Worm (Caenorhabditis elegans) whole organism, young adult: ENCODE data around the gene srpa-72.

Experiments used
- F37B4.10 ChIP-seq: fragments of 200-800 bp; sonication (Bioruptor generic); IDR thresholded peaks from 2 replicates; pipeline ENCODE4 v1.3.6; 2022; ENCODE audit warnings: missing genetic modification characterization, missing compliant biosample characterization
- F39B2.1 ChIP-seq: fragments of 200-800 bp; sonication (Bioruptor generic); IDR thresholded peaks from 2 replicates; pipeline ENCODE4 v1.3.6; 2022; ENCODE audit warnings: missing genetic modification reagents, missing genetic modification characterization, missing compliant biosample characterization
- F49E8.2 ChIP-seq: sonication (generic microtip); optimal IDR thresholded peaks from 3 replicates; lab custom pipeline; 2017; ENCODE audit warnings: missing genetic modification characterization, mild to moderate bottlenecking, missing compliant biosample characterization, antibody characterized with exemption, moderate library complexity; ENCODE audit not compliant: insufficient read depth
- F55B11.4 ChIP-seq: sonication (generic microtip); optimal IDR thresholded peaks from 2 replicates; lab custom pipeline; 2016; ENCODE audit warnings: missing compliant biosample characterization, missing genetic modification characterization, borderline replicate concordance; ENCODE audit not compliant: insufficient read depth
- Y56A3A.18 ChIP-seq: fragments of 200-800 bp; sonication (Bioruptor generic); IDR thresholded peaks from 2 replicates; pipeline ENCODE4 v1.3.6; 2022; ENCODE audit warnings: missing genetic modification reagents, missing genetic modification characterization, missing compliant biosample characterization
- Y79H2A.3 ChIP-seq: fragments of 200-800 bp; sonication (Bioruptor generic); conservative IDR thresholded peaks from 2 replicates; pipeline ENCODE4 v1.3.6; 2022; ENCODE audit warnings: missing genetic modification reagents, missing genetic modification characterization, missing compliant biosample characterization
- akir-1 ChIP-seq: fragments of 200-800 bp; sonication (Bioruptor generic); optimal IDR thresholded peaks from 2 replicates; lab custom pipeline; 2018; ENCODE audit warnings: mild to moderate bottlenecking, missing genetic modification characterization, moderate library complexity, missing compliant biosample characterization
- ama-1 ChIP-seq, 3 experiments: fragments of 150-350 bp in 1 of 3; sonication (generic microtip) in 2 of 3; optimal IDR thresholded peaks; 2 replicates each; lab custom pipeline; 2014 to 2018; ENCODE audit warnings: missing biosample characterization in 2 of 3, missing genetic modification characterization in 2 of 3, missing genetic modification reagents in 2 of 3
- athp-1 ChIP-seq: sonication (generic microtip); optimal IDR thresholded peaks from 2 replicates; lab custom pipeline; 2017; ENCODE audit warnings: mild to moderate bottlenecking, missing genetic modification characterization, missing compliant biosample characterization
- bed-1 ChIP-seq: fragments of 200-800 bp; sonication (Bioruptor generic); IDR thresholded peaks from 2 replicates; pipeline ENCODE4 v1.3.6; 2022; ENCODE audit warnings: missing genetic modification reagents, missing genetic modification characterization, missing compliant biosample characterization
- bed-2 ChIP-seq: fragments of 200-800 bp; sonication (Bioruptor generic); IDR thresholded peaks from 2 replicates; pipeline ENCODE4 v1.3.6; 2022; ENCODE audit warnings: missing genetic modification reagents, missing genetic modification characterization, missing compliant biosample characterization
- ceh-91 ChIP-seq: fragments of 200-800 bp; sonication (Bioruptor generic); IDR thresholded peaks from 2 replicates; pipeline ENCODE4 v1.3.6; 2022; ENCODE audit warnings: missing genetic modification reagents, missing genetic modification characterization, missing compliant biosample characterization
- die-1 ChIP-seq: sonication (generic microtip); optimal IDR thresholded peaks from 2 replicates; lab custom pipeline; 2016; ENCODE audit warnings: missing genotype, mild to moderate bottlenecking, missing genetic modification characterization, missing compliant biosample characterization
- dox-1 ChIP-seq: fragments of 200-800 bp; sonication (Bioruptor generic); IDR thresholded peaks from 2 replicates; pipeline ENCODE4 v1.3.6; 2022; ENCODE audit warnings: missing genetic modification reagents, missing genetic modification characterization, missing compliant biosample characterization
- egl-18 ChIP-seq: fragments of 200-800 bp; sonication (Bioruptor generic); IDR thresholded peaks from 2 replicates; pipeline ENCODE4 v1.3.6; 2022; ENCODE audit warnings: missing genetic modification reagents, missing genetic modification characterization, missing compliant biosample characterization
- egl-44 ChIP-seq: fragments of 200-800 bp; sonication (Bioruptor generic); IDR thresholded peaks from 2 replicates; pipeline ENCODE4 v1.3.6; 2022; ENCODE audit warnings: missing genetic modification reagents, missing genetic modification characterization, missing compliant biosample characterization
- hlh-26 ChIP-seq: fragments of 200-800 bp; sonication (Bioruptor generic); conservative IDR thresholded peaks from 2 replicates; pipeline ENCODE4 v1.3.6; 2022; ENCODE audit warnings: missing genetic modification reagents, missing genetic modification characterization, missing compliant biosample characterization
- hmg-20 ChIP-seq: fragments of 200-800 bp; sonication (Bioruptor generic); IDR thresholded peaks from 2 replicates; pipeline ENCODE4 v1.3.6; 2022; ENCODE audit warnings: missing genetic modification reagents, missing genetic modification characterization, missing compliant biosample characterization
- hsf-1 ChIP-seq: fragments of 200-800 bp; sonication (Bioruptor generic); IDR thresholded peaks from 2 replicates; pipeline ENCODE4 v1.3.6; 2022; ENCODE audit warnings: missing genetic modification reagents, missing genetic modification characterization, missing compliant biosample characterization
- let-526 ChIP-seq: fragments of 200-800 bp; sonication (Bioruptor generic); IDR thresholded peaks from 2 replicates; pipeline ENCODE4 v1.3.6; 2022; ENCODE audit warnings: missing genetic modification reagents, missing genetic modification characterization, missing compliant biosample characterization
- lin-40 ChIP-seq: sonication (generic microtip); optimal IDR thresholded peaks from 2 replicates; lab custom pipeline; 2016; ENCODE audit warnings: missing genetic modification characterization, mild to moderate bottlenecking, missing compliant biosample characterization, missing genotype, missing genetic modification reagents
- lir-1 ChIP-seq: fragments of 200-800 bp; sonication (Bioruptor generic); conservative IDR thresholded peaks from 2 replicates; pipeline ENCODE4 v1.3.6; 2022; ENCODE audit warnings: missing genetic modification reagents, missing genetic modification characterization, missing compliant biosample characterization
- lsy-27 ChIP-seq: sonication (generic microtip); optimal IDR thresholded peaks from 2 replicates; lab custom pipeline; 2017; ENCODE audit warnings: missing genetic modification characterization, mild to moderate bottlenecking, missing compliant biosample characterization, antibody characterized with exemption, missing genotype, borderline replicate concordance; ENCODE audit not compliant: insufficient read depth
- nhr-179 ChIP-seq: sonication (generic microtip); optimal IDR thresholded peaks from 2 replicates; lab custom pipeline; 2016; ENCODE audit warnings: mild to moderate bottlenecking, missing genetic modification characterization, missing compliant biosample characterization
- nhr-27 ChIP-seq: fragments of 200-800 bp; sonication (Bioruptor generic); optimal IDR thresholded peaks from 2 replicates; lab custom pipeline; 2018; ENCODE audit warnings: mild to moderate bottlenecking, missing genetic modification characterization, moderate library complexity, missing compliant biosample characterization
- nhr-80 ChIP-seq: sonication (generic microtip); optimal IDR thresholded peaks from 2 replicates; lab custom pipeline; 2016; ENCODE audit warnings: missing genetic modification characterization, missing compliant biosample characterization
- nhr-90 ChIP-seq: sonication (generic microtip); optimal IDR thresholded peaks from 2 replicates; lab custom pipeline; 2016; ENCODE audit warnings: missing genotype, mild to moderate bottlenecking, missing genetic modification characterization, missing compliant biosample characterization
- snpc-1.1 ChIP-seq: sonication (generic microtip); optimal IDR thresholded peaks from 2 replicates; lab custom pipeline; 2017; ENCODE audit warnings: missing genetic modification characterization, mild to moderate bottlenecking, missing compliant biosample characterization, antibody characterized with exemption, moderate library complexity, missing genotype, missing genetic modification reagents; ENCODE audit not compliant: insufficient read depth
- snpc-1.3 ChIP-seq: sonication (generic microtip); optimal IDR thresholded peaks from 2 replicates; lab custom pipeline; 2017; ENCODE audit warnings: missing genetic modification characterization, mild to moderate bottlenecking, missing compliant biosample characterization, antibody characterized with exemption, moderate library complexity, missing genotype, missing genetic modification reagents; ENCODE audit not compliant: insufficient read depth
- tlf-1 ChIP-seq: fragments of 200-800 bp; sonication (Bioruptor generic); optimal IDR thresholded peaks from 2 replicates; lab custom pipeline; 2018; ENCODE audit warnings: mild to moderate bottlenecking, missing genetic modification characterization, missing compliant biosample characterization
- unc-130 ChIP-seq: sonication (generic microtip); optimal IDR thresholded peaks from 2 replicates; lab custom pipeline; 2016; ENCODE audit warnings: missing genetic modification reagents, missing genetic modification characterization, missing compliant biosample characterization

Gene srpa-72

ce11 chrII:2758476-2758875, 28.8 kb upstream of the srpa-72 start, which contains the start of gene fbxb-107:
fbxb-107 (plus strand) TSS chrII:2758772.
- TF ChIP-seq hlh-26 (GFP tag; lab: Robert Waterston, UW) (no peak), akir-1 (GFP tag; lab: Kevin White, UChicago) (no peak), egl-18 (GFP tag; lab: Robert Waterston, UW) (no peak), nhr-80 (tag; lab: Kevin White, UChicago) (no peak), hmg-20 (GFP tag; lab: Robert Waterston, UW) (no peak)

ce11 chrII:2762108-2762507, 25.2 kb upstream of the srpa-72 start, which contains the start of gene fbxb-106:
fbxb-106 (plus strand) TSS chrII:2762408.
- TF ChIP-seq nhr-27 (tag; lab: Kevin White, UChicago) (no peak), nhr-90 (tag; lab: Kevin White, UChicago) (no peak)

DNA sequence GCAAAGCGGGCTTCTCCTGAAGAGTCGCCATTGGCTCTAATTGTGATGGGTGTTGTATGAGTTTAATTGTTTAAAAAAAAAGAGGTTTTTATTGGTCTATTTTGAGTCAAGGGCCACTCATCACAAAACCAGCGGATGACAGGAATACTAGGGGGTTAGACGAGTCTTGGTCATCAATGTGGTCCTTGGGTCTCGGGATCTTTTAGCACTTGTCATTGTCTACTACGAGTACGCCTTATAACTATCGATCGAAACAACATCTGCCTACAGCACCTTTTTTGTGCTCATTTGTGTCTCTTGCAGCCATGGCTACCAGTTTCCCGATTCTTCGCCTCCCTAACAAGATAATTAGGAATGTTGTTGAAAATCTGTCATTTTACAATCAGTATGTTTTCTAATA, 22.6 kb upstream of the srpa-72 start, which contains the start of gene fbxb-108:
fbxb-108 (plus strand) TSS at position 301 of the 400 bp plus-strand sequence.
- TF ChIP-seq bed-2 (GFP tag; lab: Robert Waterston, UW) (no peak), snpc-1.3 (tag; lab: Kevin White, UChicago) (no peak), snpc-1.1 (tag; lab: Kevin White, UChicago) (no peak), lin-40 (tag; lab: Kevin White, UChicago) (no peak), ama-1 (optimal IDR thresholded peaks at IDR 0.05; lab: Kevin White, UChicago) (no peak), ama-1 (GFP tag; optimal IDR thresholded peaks at IDR 0.05; lab: Kevin White, UChicago) (no peak), athp-1 (tag; lab: Kevin White, UChicago) (no peak), egl-44 (no peak), dox-1 (GFP tag; lab: Robert Waterston, UW) (no peak), F39B2.1 (GFP tag; lab: Robert Waterston, UW) (no peak), nhr-179 (tag; lab: Kevin White, UChicago) (no peak), egl-18 (GFP tag; lab: Robert Waterston, UW) (no peak), F49E8.2 (tag; lab: Kevin White, UChicago) (no peak), lsy-27 (tag; lab: Kevin White, UChicago) (no peak), ceh-91 (GFP tag; lab: Robert Waterston, UW) (no peak), tlf-1 (no peak)

- no peak for TF ChIP-seq unc-130 (GFP tag; lab: Kevin White, UChicago)
- TF ChIP-seq F55B11.4 (tag; lab: Kevin White, UChicago), result no peak
- no peak for TF ChIP-seq die-1 (tag; lab: Kevin White, UChicago)
- no peak for TF ChIP-seq bed-1 (GFP tag; lab: Robert Waterston, UW)
- no peak for TF ChIP-seq dox-1 (GFP tag; lab: Robert Waterston, UW)
- no peak for TF ChIP-seq Y79H2A.3
- no peak for TF ChIP-seq F37B4.10
- TF ChIP-seq lir-1 (GFP tag; lab: Robert Waterston, UW), result no peak
- TF ChIP-seq let-526 (GFP tag; lab: Robert Waterston, UW), result no peak
- TF ChIP-seq hsf-1 (GFP tag; lab: Robert Waterston, UW), result no peak
- no peak for TF ChIP-seq ama-1 (optimal IDR thresholded peaks at IDR 0.05; lab: Kevin White, UChicago)
- TF ChIP-seq ama-1 (GFP tag; optimal IDR thresholded peaks at IDR 0.05; lab: Kevin White, UChicago), result no peak
- no peak for TF ChIP-seq Y56A3A.18 (GFP tag; lab: Robert Waterston, UW)
Measured at ce11 chrII:2766331-2766730, 20.9 kb upstream of the srpa-72 start, which contains the start of gene F08D12.15. F08D12.15 (plus strand) TSS chrII:2766631.
